Worm (Caenorhabditis elegans) whole organism, early embryonic: Measurements from ENCODE around the gene nap-1.

Experiments
- B0310.2 ChIP-seq: sonication (generic microtip); optimal IDR thresholded peaks from 2 replicates; lab custom pipeline; 2016; ENCODE audit warnings: mild to moderate bottlenecking, missing genetic modification characterization, missing compliant biosample characterization
- ama-1 ChIP-seq: fragments of 150-350 bp; optimal IDR thresholded peaks from 2 replicates; lab custom pipeline; 2014
- ets-7 ChIP-seq: sonication (generic microtip); optimal IDR thresholded peaks from 2 replicates; lab custom pipeline; 2016; ENCODE audit warnings: missing genotype, missing genetic modification characterization, missing compliant biosample characterization
- flt-1 ChIP-seq: fragments of 200-800 bp; sonication (Bioruptor generic); IDR thresholded peaks from 2 replicates; pipeline ENCODE4 v1.3.6; 2022; ENCODE audit warnings: missing genetic modification characterization, missing compliant biosample characterization
- hmbx-1 ChIP-seq: sonication (generic microtip); optimal IDR thresholded peaks from 2 replicates; lab custom pipeline; 2016; ENCODE audit warnings: mild to moderate bottlenecking, missing genetic modification characterization, missing compliant biosample characterization
- hnd-1 ChIP-seq: sonication (generic microtip); optimal IDR thresholded peaks from 2 replicates; lab custom pipeline; 2016; ENCODE audit warnings: missing genetic modification characterization, missing compliant biosample characterization
- pes-1 ChIP-seq: fragments of 200-800 bp; sonication (Bioruptor generic); IDR thresholded peaks from 2 replicates; pipeline ENCODE4 v1.3.6; 2022; ENCODE audit warnings: missing genetic modification reagents, missing genetic modification characterization, missing compliant biosample characterization
- sea-1 ChIP-seq: fragments of 200-800 bp; sonication (Bioruptor generic); conservative IDR thresholded peaks from 2 replicates; pipeline ENCODE4 v1.3.6; 2022; ENCODE audit warnings: missing genetic modification characterization, missing compliant biosample characterization
- tbx-11 ChIP-seq: fragments of 200-800 bp; sonication (Bioruptor generic); IDR thresholded peaks from 2 replicates; pipeline ENCODE4 v1.3.6; 2022; ENCODE audit warnings: missing genetic modification characterization, missing compliant biosample characterization
- tbx-37 ChIP-seq: fragments of 200-800 bp; sonication (Bioruptor generic); conservative IDR thresholded peaks from 2 replicates; pipeline ENCODE4 v1.3.6; 2022; ENCODE audit warnings: missing genetic modification reagents, missing genetic modification characterization, missing compliant biosample characterization

ce11 chrIV:8360817-8361216, 18.3 kb downstream of the nap-1 start, which contains the start of gene sqv-1:
- TF ChIP-seq flt-1 (no peak), ama-1 (lab: Kevin White, UChicago) (no peak), tbx-37 (GFP tag; lab: Robert Waterston, UW) (no peak), ets-7 (tag; lab: Kevin White, UChicago) (no peak), B0310.2 (tag; lab: Kevin White, UChicago) (no peak), sea-1 (GFP tag; lab: Robert Waterston, UW) (no peak), hnd-1 (tag; lab: Kevin White, UChicago) (no peak), hmbx-1 (no peak), pes-1 (no peak), tbx-11 (GFP tag; lab: Robert Waterston, UW) (no peak)
